Worm (Caenorhabditis elegans): ENCODE results near the gene ifc-2.
A peak's percentile ranks its signal among the peaks of the same experiment; 100 is the strongest.

Gene ifc-2

DNA sequence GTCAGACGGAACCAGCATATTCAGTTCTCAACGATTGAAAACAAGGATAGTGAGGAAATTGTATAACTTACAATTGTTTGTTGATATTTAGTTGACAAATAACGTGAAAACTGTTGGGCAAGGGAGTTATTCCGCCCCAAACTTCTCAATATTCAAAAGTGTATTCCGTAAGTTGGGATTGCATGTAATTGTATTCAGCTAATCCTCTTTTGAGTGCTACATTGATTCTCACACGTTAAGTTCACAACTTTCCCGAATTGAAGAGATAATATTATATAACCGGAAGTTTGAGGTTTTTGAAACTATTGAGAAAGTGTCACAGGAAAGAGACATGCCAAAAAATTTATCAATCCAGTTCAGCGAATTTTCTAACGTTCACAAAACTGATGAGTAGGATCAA lies at the start of gene ifc-2:
Gene ifc-2 (minus strand): TSS at position 101 of the 400 bp plus-strand sequence.
- TF ChIP-seq ztf-4 (tag; optimal IDR thresholded peaks at IDR 0.05), result no peak

- TF ChIP-seq nhr-129 (tag; optimal IDR thresholded peaks at IDR 0.05), result no peak
- no peak for TF ChIP-seq ama-1 (optimal IDR thresholded peaks at IDR 0.05)
- no peak for TF ChIP-seq fos-1 (tag; optimal IDR thresholded peaks at IDR 0.05)
- no peak for TF ChIP-seq lin-13 (GFP tag; optimal IDR thresholded peaks at IDR 0.05)
- no peak for TF ChIP-seq lin-11 (tag; optimal IDR thresholded peaks at IDR 0.05)
- no peak for TF ChIP-seq C34F6.9 (tag; optimal IDR thresholded peaks at IDR 0.05)
Measured at ce11 chrX:696253-696652, 41.5 kb upstream of the ifc-2 start.

DNA sequence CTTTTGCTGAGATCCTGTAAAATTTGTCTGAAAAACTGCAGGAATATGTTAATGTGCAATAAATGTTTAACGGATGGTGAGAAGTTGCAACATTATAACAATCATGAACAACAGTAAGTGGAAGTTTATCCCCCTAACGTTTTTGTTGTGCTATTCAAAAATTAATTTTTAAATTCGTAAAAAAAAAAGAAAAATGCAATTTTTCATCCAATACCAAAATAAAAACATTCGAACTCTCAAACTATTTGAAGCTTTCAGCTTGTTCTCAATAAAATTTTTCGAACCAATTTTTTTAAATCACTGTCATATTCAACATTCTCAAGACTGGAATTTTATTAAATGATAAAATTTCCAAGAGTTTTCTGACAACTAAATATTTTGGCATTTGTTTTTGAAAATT lies 36.9 kb upstream of the ifc-2 start, which contains the start of gene ncam-1:
Gene ncam-1 (plus strand): TSS at position 301 of the 400 bp plus-strand sequence.
- no peak for TF ChIP-seq snpc-4 (tag; optimal IDR thresholded peaks at IDR 0.05)
- no peak for TF ChIP-seq F13H6.1 (tag; optimal IDR thresholded peaks at IDR 0.05)
- no peak for TF ChIP-seq nhr-6 (tag; optimal IDR thresholded peaks at IDR 0.05)
- no peak for TF ChIP-seq nhr-25 (tag; optimal IDR thresholded peaks at IDR 0.05)
- no peak for TF ChIP-seq mdl-1 (tag; optimal IDR thresholded peaks at IDR 0.05)
- no peak for TF ChIP-seq mab-5 (tag; optimal IDR thresholded peaks at IDR 0.05)
- no peak for TF ChIP-seq ztf-11 (tag; optimal IDR thresholded peaks at IDR 0.05)
- no peak for TF ChIP-seq R02D3.7 (tag; optimal IDR thresholded peaks at IDR 0.05)
- no peak for TF ChIP-seq ceh-16 (tag; optimal IDR thresholded peaks at IDR 0.05)
- TF ChIP-seq sma-9 (GFP tag; optimal IDR thresholded peaks at IDR 0.05), result no peak
- TF ChIP-seq sma-9 (tag; optimal IDR thresholded peaks at IDR 0.05), result no peak
- no peak for TF ChIP-seq elt-3 (tag; optimal IDR thresholded peaks at IDR 0.05)
- TF ChIP-seq ZK546.5 (tag; optimal IDR thresholded peaks at IDR 0.05), result no peak
- TF ChIP-seq zag-1 (tag; optimal IDR thresholded peaks at IDR 0.05), result no peak
- no peak for TF ChIP-seq nhr-11 (tag; optimal IDR thresholded peaks at IDR 0.05)
- TF ChIP-seq C34F6.9 (tag; optimal IDR thresholded peaks at IDR 0.05), result no peak
- no peak for TF ChIP-seq mbf-1 (tag; optimal IDR thresholded peaks at IDR 0.05)
- no peak for TF ChIP-seq unc-62 (GFP tag; optimal IDR thresholded peaks at IDR 0.05)
- no peak for TF ChIP-seq nhr-21 (tag; optimal IDR thresholded peaks at IDR 0.05)
- TF ChIP-seq sem-4 (tag; optimal IDR thresholded peaks at IDR 0.05), result no peak

DNA sequence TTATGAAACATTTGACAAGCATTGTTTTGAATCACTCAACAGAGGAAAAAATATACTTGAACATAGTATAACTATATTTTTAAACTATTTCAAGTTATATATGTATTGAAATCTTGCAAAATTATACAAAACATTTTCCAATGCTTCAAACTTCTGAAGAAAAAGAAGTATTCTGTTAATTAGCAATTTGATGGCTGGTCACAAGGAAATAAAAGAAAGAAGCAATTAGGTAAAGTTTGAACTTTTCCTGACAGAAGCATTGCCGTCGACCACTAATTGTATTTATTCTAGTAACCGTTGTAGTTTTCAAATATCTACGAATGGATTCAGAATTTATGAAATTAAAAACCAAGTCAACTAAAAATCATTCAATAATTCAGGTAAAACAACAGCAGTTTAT lies 33.9 kb upstream of the ifc-2 start:
- TF ChIP-seq sem-4 (tag; optimal IDR thresholded peaks at IDR 0.05) (no peak), egl-27 (tag; optimal IDR thresholded peaks at IDR 0.05) (no peak), dmd-4 (tag; optimal IDR thresholded peaks at IDR 0.05) (no peak), nhr-129 (tag; optimal IDR thresholded peaks at IDR 0.05) (no peak)

- TF ChIP-seq alr-1 (tag; optimal IDR thresholded peaks at IDR 0.05), result no peak
- no peak for TF ChIP-seq lin-39 (tag; optimal IDR thresholded peaks at IDR 0.05)
- no peak for TF ChIP-seq ztf-11 (tag; optimal IDR thresholded peaks at IDR 0.05)
- no peak for TF ChIP-seq mbf-1 (tag; optimal IDR thresholded peaks at IDR 0.05)
- TF ChIP-seq ama-1 (optimal IDR thresholded peaks at IDR 0.05), result no peak
- TF ChIP-seq fos-1 (tag; optimal IDR thresholded peaks at IDR 0.05), result no peak
- TF ChIP-seq mdl-1 (tag; optimal IDR thresholded peaks at IDR 0.05), result no peak
- TF ChIP-seq nhr-25 (tag; optimal IDR thresholded peaks at IDR 0.05), result no peak
- no peak for TF ChIP-seq nhr-12 (tag; optimal IDR thresholded peaks at IDR 0.05)
- TF ChIP-seq elt-1 (tag; optimal IDR thresholded peaks at IDR 0.05), result no peak
- TF ChIP-seq lin-11 (tag; optimal IDR thresholded peaks at IDR 0.05), result no peak
- TF ChIP-seq sem-4 (tag; optimal IDR thresholded peaks at IDR 0.05), result no peak
- TF ChIP-seq mab-5 (tag; optimal IDR thresholded peaks at IDR 0.05), result no peak
- no peak for TF ChIP-seq peb-1 (tag; optimal IDR thresholded peaks at IDR 0.05)
- TF ChIP-seq elt-3 (tag; optimal IDR thresholded peaks at IDR 0.05), result no peak
- TF ChIP-seq ceh-16 (tag; optimal IDR thresholded peaks at IDR 0.05), result no peak
Measured at ce11 chrX:682691-683090, 28.0 kb upstream of the ifc-2 start, which contains the start of gene Y9C12A.1. Gene Y9C12A.1 (minus strand): TSS chrX:682791.

ce11 chrX:681413-681812 lies 26.7 kb upstream of the ifc-2 start:
- TF ChIP-seq snpc-4 (tag; optimal IDR thresholded peaks at IDR 0.05), result peak; percentile 25
- TF ChIP-seq elt-3 (tag; optimal IDR thresholded peaks at IDR 0.05), result no peak

- TF ChIP-seq peb-1 (tag; optimal IDR thresholded peaks at IDR 0.05) (no peak), nhr-12 (tag; optimal IDR thresholded peaks at IDR 0.05) (no peak), gmeb-1 (tag; optimal IDR thresholded peaks at IDR 0.05) (no peak), nhr-237 (tag; optimal IDR thresholded peaks at IDR 0.05) (no peak), sem-4 (tag; optimal IDR thresholded peaks at IDR 0.05) (no peak), ztf-1 (GFP tag; conservative IDR thresholded peaks at IDR 0.05) (no peak), lin-11 (tag; optimal IDR thresholded peaks at IDR 0.05) (no peak), nhr-10 (tag; optimal IDR thresholded peaks at IDR 0.05) (no peak)
Measured at ce11 chrX:680920-681319, 26.2 kb upstream of the ifc-2 start, which contains the start of gene T19D7.7. Gene T19D7.7 (minus strand): TSS chrX:681020.

All from whole organism, L2 larva.